Worm (Caenorhabditis elegans) whole organism, L4 larva: Measurements from ENCODE around the gene lido-4.
"Not testable (repeated sequence)": the region's sequence is repeated elsewhere in the genome, so short reads cannot be mapped to it uniquely, and the experiment has no call there.

ENCODE experiments used
- F10B5.3 ChIP-seq: sonication (generic microtip); optimal IDR thresholded peaks from 2 replicates; lab custom pipeline; 2016; ENCODE audit warnings: mild to moderate bottlenecking, missing genetic modification characterization, missing compliant biosample characterization
- F26F4.8 ChIP-seq: fragments of 200-800 bp; sonication (Bioruptor generic); conservative IDR thresholded peaks from 2 replicates; pipeline ENCODE4 v1.3.6; 2022; ENCODE audit warnings: missing genetic modification characterization, missing compliant biosample characterization
- F37D6.2 ChIP-seq: sonication (generic microtip); optimal IDR thresholded peaks from 2 replicates; lab custom pipeline; 2016; ENCODE audit warnings: mild to moderate bottlenecking, missing genetic modification characterization, missing compliant biosample characterization
- F44E2.7 ChIP-seq: fragments of 200-800 bp; sonication (Bioruptor generic); IDR thresholded peaks from 2 replicates; pipeline ENCODE4 v2.1.2; 2022; ENCODE audit warnings: missing genetic modification characterization, missing compliant biosample characterization
- F49E8.2 ChIP-seq: sonication (generic microtip); optimal IDR thresholded peaks from 2 replicates; lab custom pipeline; 2016; ENCODE audit warnings: missing compliant biosample characterization, mild to moderate bottlenecking, missing genetic modification characterization, borderline replicate concordance
- R02D3.7 ChIP-seq: fragments of 150-350 bp; sonication (generic microtip); optimal IDR thresholded peaks from 3 replicates; lab custom pipeline; 2014; ENCODE audit warnings: missing biosample characterization, missing genetic modification characterization
- T20F7.1 ChIP-seq: fragments of 200-800 bp; sonication (Bioruptor generic); optimal IDR thresholded peaks from 2 replicates; lab custom pipeline; 2018; ENCODE audit warnings: mild to moderate bottlenecking, missing genetic modification characterization, missing compliant biosample characterization
- Y105C5A.15 ChIP-seq: fragments of 200-800 bp; sonication (Bioruptor generic); IDR thresholded peaks from 2 replicates; pipeline ENCODE4 v1.3.6; 2022; ENCODE audit warnings: missing genetic modification characterization, missing compliant biosample characterization
- Y75B8A.6 ChIP-seq: fragments of 200-800 bp; sonication (Bioruptor generic); IDR thresholded peaks from 2 replicates; pipeline ENCODE4 v1.3.6; 2022; ENCODE audit warnings: missing genetic modification reagents, missing genetic modification characterization, missing compliant biosample characterization
- ZK546.5 ChIP-seq, 2 experiments: sonication (generic microtip); optimal IDR thresholded peaks; 2 replicates each; lab custom pipeline; 2017; ENCODE audit warnings: missing biosample characterization in 2 of 2, missing genetic modification characterization in 2 of 2
- attf-4 ChIP-seq: sonication (generic microtip); optimal IDR thresholded peaks from 3 replicates; lab custom pipeline; 2017; ENCODE audit warnings: missing biosample characterization, missing genetic modification characterization
- ceh-32 ChIP-seq: sonication (generic microtip); optimal IDR thresholded peaks from 2 replicates; lab custom pipeline; 2016; ENCODE audit warnings: mild to moderate bottlenecking, missing genetic modification characterization, missing compliant biosample characterization; ENCODE audit not compliant: poor library complexity
- ceh-44 ChIP-seq: fragments of 200-800 bp; sonication (Bioruptor generic); IDR thresholded peaks from 2 replicates; pipeline ENCODE4 v1.3.6; 2022; ENCODE audit warnings: missing genetic modification reagents, missing genetic modification characterization, missing compliant biosample characterization
- ceh-62 ChIP-seq: sonication (generic microtip); optimal IDR thresholded peaks from 2 replicates; lab custom pipeline; 2017; ENCODE audit warnings: missing biosample characterization, missing genetic modification characterization
- daf-16 ChIP-seq, 3 experiments: sonication (generic microtip); optimal IDR thresholded peaks; 2 replicates each; lab custom pipeline; 2016 to 2017; ENCODE audit warnings: missing genetic modification characterization in 3 of 3, missing genetic modification reagents in 3 of 3, mild to moderate bottlenecking in 2 of 3, missing compliant biosample characterization in 2 of 3, missing biosample characterization in 1 of 3, moderate library complexity in 1 of 3
- dmd-6 ChIP-seq: fragments of 200-800 bp; sonication (Bioruptor generic); IDR thresholded peaks from 2 replicates; pipeline ENCODE4 v1.3.6; 2022; ENCODE audit warnings: missing genetic modification reagents, missing genetic modification characterization, missing compliant biosample characterization
- dmd-8 ChIP-seq: fragments of 200-800 bp; sonication (Bioruptor generic); IDR thresholded peaks from 2 replicates; pipeline ENCODE4 v1.3.6; 2022; ENCODE audit warnings: missing genetic modification characterization, missing compliant biosample characterization
- dve-1 ChIP-seq: sonication (generic microtip); optimal IDR thresholded peaks from 2 replicates; lab custom pipeline; 2017; ENCODE audit warnings: antibody characterized with exemption, mild to moderate bottlenecking, missing genetic modification characterization, missing compliant biosample characterization; ENCODE audit not compliant: insufficient read depth
- egl-27 ChIP-seq: sonication (generic microtip); optimal IDR thresholded peaks from 3 replicates; lab custom pipeline; 2017; ENCODE audit warnings: missing biosample characterization, missing genetic modification reagents, missing genetic modification characterization
- fkh-10 ChIP-seq: fragments of 150-350 bp; optimal IDR thresholded peaks from 2 replicates; lab custom pipeline; 2014; ENCODE audit warnings: missing biosample characterization, missing genetic modification reagents, missing genetic modification characterization
- fos-1 ChIP-seq: fragments of 150-350 bp; optimal IDR thresholded peaks from 2 replicates; lab custom pipeline; 2014; ENCODE audit warnings: missing biosample characterization, missing genetic modification characterization
- gei-8 ChIP-seq: fragments of 200-800 bp; sonication (Bioruptor generic); optimal IDR thresholded peaks from 2 replicates; lab custom pipeline; 2018; ENCODE audit warnings: mild to moderate bottlenecking, missing genetic modification characterization, missing compliant biosample characterization
- hif-1 ChIP-seq, 2 experiments: sonication (generic microtip); optimal IDR thresholded peaks; 2 replicates each; lab custom pipeline; 2016 to 2017; ENCODE audit warnings: missing compliant biosample characterization in 2 of 2, missing genetic modification characterization in 2 of 2, missing genetic modification reagents in 2 of 2, missing genotype in 2 of 2, mild to moderate bottlenecking in 1 of 2
- hmg-1.1 ChIP-seq: fragments of 200-800 bp; sonication (Bioruptor generic); IDR thresholded peaks from 2 replicates; pipeline ENCODE4 v1.3.6; 2022; ENCODE audit warnings: missing genetic modification reagents, missing genetic modification characterization, missing compliant biosample characterization
- lim-7 ChIP-seq: fragments of 200-800 bp; sonication (Bioruptor generic); IDR thresholded peaks from 2 replicates; pipeline ENCODE4 v1.3.6; 2022; ENCODE audit warnings: missing genetic modification characterization, missing compliant biosample characterization
- lin-1 ChIP-seq: fragments of 200-800 bp; sonication (Bioruptor generic); IDR thresholded peaks from 2 replicates; pipeline ENCODE4 v1.3.6; 2022; ENCODE audit warnings: missing genetic modification reagents, missing genetic modification characterization, missing compliant biosample characterization
- lin-38 ChIP-seq: fragments of 200-800 bp; sonication (Bioruptor generic); IDR thresholded peaks from 2 replicates; pipeline ENCODE4 v1.3.6; 2022; ENCODE audit warnings: missing genetic modification reagents, missing genetic modification characterization, missing compliant biosample characterization
- mdt-29 ChIP-seq: fragments of 200-800 bp; sonication (Bioruptor generic); IDR thresholded peaks from 2 replicates; pipeline ENCODE4 v1.3.6; 2022; ENCODE audit warnings: missing genetic modification reagents, missing genetic modification characterization, missing compliant biosample characterization
- mep-1 ChIP-seq: fragments of 150-350 bp; sonication (generic microtip); optimal IDR thresholded peaks from 3 replicates; lab custom pipeline; 2014; ENCODE audit warnings: missing biosample characterization, missing genetic modification characterization
- nhr-10 ChIP-seq: fragments of 150-350 bp; optimal IDR thresholded peaks from 2 replicates; lab custom pipeline; 2014; ENCODE audit warnings: missing biosample characterization, missing genetic modification characterization
- nhr-102 ChIP-seq: sonication (generic microtip); optimal IDR thresholded peaks from 2 replicates; lab custom pipeline; 2016; ENCODE audit warnings: mild to moderate bottlenecking, missing genetic modification characterization, moderate library complexity, missing compliant biosample characterization
- nhr-41 ChIP-seq: fragments of 200-800 bp; sonication (Bioruptor generic); IDR thresholded peaks from 2 replicates; pipeline ENCODE4 v1.3.6; 2022; ENCODE audit warnings: missing genetic modification reagents, missing genetic modification characterization, missing compliant biosample characterization
- nhr-48 ChIP-seq: sonication (generic microtip); optimal IDR thresholded peaks from 2 replicates; lab custom pipeline; 2016; ENCODE audit warnings: mild to moderate bottlenecking, missing genetic modification characterization, missing compliant biosample characterization
- nhr-76 ChIP-seq: fragments of 150-350 bp; optimal IDR thresholded peaks from 2 replicates; lab custom pipeline; 2014; ENCODE audit warnings: missing biosample characterization, missing genetic modification characterization
- pha-4 ChIP-seq, 2 experiments: fragments of 150-350 bp in 1 of 2; fragments of 200-800 bp in 1 of 2; sonication (Bioruptor generic) in 1 of 2; IDR thresholded peaks in 1 of 2; optimal IDR thresholded peaks in 1 of 2; 2 replicates each; pipeline versions ENCODE4 v1.3.6 to Lab custom; 2014 to 2022; ENCODE audit warnings: missing genetic modification characterization in 2 of 2, missing genetic modification reagents in 2 of 2, missing biosample characterization in 1 of 2, missing compliant biosample characterization in 1 of 2
- pqm-1 ChIP-seq: sonication (generic microtip); optimal IDR thresholded peaks from 2 replicates; lab custom pipeline; 2017; ENCODE audit warnings: missing biosample characterization, missing genetic modification characterization
- saeg-2 ChIP-seq: fragments of 200-800 bp; sonication (Bioruptor generic); IDR thresholded peaks from 2 replicates; pipeline ENCODE4 v1.3.6; 2022; ENCODE audit warnings: missing genetic modification reagents, missing genetic modification characterization, missing compliant biosample characterization
- spr-3 ChIP-seq: fragments of 200-800 bp; sonication (Bioruptor generic); optimal IDR thresholded peaks from 2 replicates; lab custom pipeline; 2018; ENCODE audit warnings: mild to moderate bottlenecking, missing genetic modification characterization, missing compliant biosample characterization
- tra-1 ChIP-seq: fragments of 200-800 bp; sonication (Bioruptor generic); IDR thresholded peaks from 2 replicates; pipeline ENCODE4 v1.3.6; 2022; ENCODE audit warnings: missing genetic modification reagents, missing genetic modification characterization, missing compliant biosample characterization
- unc-130 ChIP-seq: sonication (generic microtip); optimal IDR thresholded peaks from 2 replicates; lab custom pipeline; 2016; ENCODE audit warnings: missing genetic modification reagents, missing genetic modification characterization, missing compliant biosample characterization
- vab-7 ChIP-seq: fragments of 200-800 bp; sonication (Bioruptor generic); IDR thresholded peaks from 2 replicates; pipeline ENCODE4 v1.3.6; 2022; ENCODE audit warnings: missing genetic modification reagents, missing genetic modification characterization, missing compliant biosample characterization
- ztf-11 ChIP-seq: fragments of 150-350 bp; optimal IDR thresholded peaks from 2 replicates; lab custom pipeline; 2014; ENCODE audit warnings: missing biosample characterization, missing genetic modification characterization

lido-4 gene

ce11 chrX:17134427-17134826 lies 26.9 kb upstream of the lido-4 start, which contains the start of gene K09E3.7 (continued):
- TF ChIP-seq lim-7 (no peak), nhr-41 (GFP tag; lab: Robert Waterston, UW) (no peak)

DNA sequence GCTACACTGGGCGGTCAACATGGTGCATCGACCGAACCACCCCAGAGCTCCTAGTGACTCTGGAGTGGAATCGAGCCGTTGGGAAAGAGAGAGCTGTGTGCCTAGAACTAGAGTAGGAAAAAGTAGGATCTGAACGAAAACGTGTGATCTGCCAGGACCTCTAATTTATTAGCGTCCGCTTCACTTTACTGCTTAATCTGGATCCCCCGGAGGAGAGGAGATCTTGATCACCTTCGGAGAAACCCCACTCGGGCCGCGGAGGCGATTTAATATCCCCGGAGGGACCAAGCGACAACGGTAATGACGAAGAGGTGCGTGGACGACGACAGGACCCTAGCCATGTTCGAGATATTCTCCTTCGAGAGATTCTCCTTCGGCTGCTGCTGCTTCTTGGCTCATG lies 9.8 kb upstream of the lido-4 start, which contains the start of gene K09E3.2:
Gene K09E3.2, plus strand, starts transcription at position 301 of the 400 bp plus-strand sequence.
- TF ChIP-seq spr-3; hmg-1.1; daf-16 (GFP tag; optimal IDR thresholded peaks at IDR 0.05; lab: Kevin White, UChicago); daf-16 (tag; optimal IDR thresholded peaks at IDR 0.05; lab: Kevin White, UChicago): not testable (repeated sequence)
- TF ChIP-seq, all 104 proteins: peak for 0; not testable (repeated sequence) for 104

ce11 chrX:17115089-17115488 lies 7.5 kb upstream of the lido-4 start, which contains the start of gene lido-6:
TSS of gene lido-6 (minus strand) at chrX:17115189.
- TF ChIP-seq F26F4.8 (GFP tag; lab: Robert Waterston, UW) = no peak
- TF ChIP-seq lin-38 (GFP tag; lab: Robert Waterston, UW) = no peak
- no peak for TF ChIP-seq tra-1 (GFP tag; lab: Robert Waterston, UW)
- no peak for TF ChIP-seq Y105C5A.15
- no peak for TF ChIP-seq F37D6.2 (tag; lab: Kevin White, UChicago)
- no peak for TF ChIP-seq nhr-10 (tag; lab: Kevin White, UChicago)
- TF ChIP-seq spr-3 = no peak
- TF ChIP-seq lin-1 (GFP tag; lab: Robert Waterston, UW) = no peak
- no peak for TF ChIP-seq ztf-11
- no peak for TF ChIP-seq vab-7 (GFP tag; lab: Robert Waterston, UW)
- TF ChIP-seq F49E8.2 (tag; lab: Kevin White, UChicago) = no peak
- TF ChIP-seq attf-4 (tag; lab: Kevin White, UChicago) = no peak
- TF ChIP-seq mep-1 (tag; lab: Kevin White, UChicago) = no peak
- no peak for TF ChIP-seq dve-1 (tag; lab: Kevin White, UChicago)
- TF ChIP-seq hif-1 (tag; optimal IDR thresholded peaks at IDR 0.05; lab: Kevin White, UChicago) = no peak
- no peak for TF ChIP-seq ceh-62 (tag; lab: Kevin White, UChicago)
- no peak for TF ChIP-seq nhr-76
- TF ChIP-seq F10B5.3 (tag; lab: Kevin White, UChicago) = no peak
- TF ChIP-seq nhr-48 = no peak

DNA sequence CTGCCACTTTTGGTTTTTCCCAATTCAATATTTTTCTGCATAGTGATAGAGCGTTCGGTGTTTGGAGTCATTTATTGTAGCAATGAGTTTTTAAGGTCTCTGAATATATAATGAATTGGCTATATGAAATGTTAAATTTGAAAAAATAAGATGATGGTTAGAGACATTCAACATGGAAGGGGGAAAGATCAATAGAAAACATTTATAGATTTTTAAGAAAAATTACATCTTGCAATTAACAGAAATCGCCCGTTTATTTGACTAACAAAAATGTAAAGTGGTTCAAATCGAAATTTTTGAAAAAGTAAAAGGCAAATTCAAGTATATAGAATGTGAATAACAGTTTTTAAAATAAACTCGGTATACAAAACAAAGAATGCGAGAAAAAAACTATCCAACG lies 3.0 kb upstream of the lido-4 start, which contains the start of gene lido-5:
Gene lido-5, minus strand, starts transcription at position 101 of the 400 bp plus-strand sequence.
- no peak for TF ChIP-seq egl-27 (tag; lab: Kevin White, UChicago)
- no peak for TF ChIP-seq Y75B8A.6
- TF ChIP-seq ceh-32 = no peak
- no peak for TF ChIP-seq ZK546.5 (tag; optimal IDR thresholded peaks at IDR 0.05; lab: Kevin White, UChicago)
- no peak for TF ChIP-seq R02D3.7 (tag; lab: Kevin White, UChicago)
- TF ChIP-seq ceh-44 (GFP tag; lab: Robert Waterston, UW) = no peak
- TF ChIP-seq mdt-29 (GFP tag; lab: Robert Waterston, UW) = no peak
- no peak for TF ChIP-seq F44E2.7 (GFP tag; lab: Robert Waterston, UW)
- TF ChIP-seq pqm-1 = no peak

DNA sequence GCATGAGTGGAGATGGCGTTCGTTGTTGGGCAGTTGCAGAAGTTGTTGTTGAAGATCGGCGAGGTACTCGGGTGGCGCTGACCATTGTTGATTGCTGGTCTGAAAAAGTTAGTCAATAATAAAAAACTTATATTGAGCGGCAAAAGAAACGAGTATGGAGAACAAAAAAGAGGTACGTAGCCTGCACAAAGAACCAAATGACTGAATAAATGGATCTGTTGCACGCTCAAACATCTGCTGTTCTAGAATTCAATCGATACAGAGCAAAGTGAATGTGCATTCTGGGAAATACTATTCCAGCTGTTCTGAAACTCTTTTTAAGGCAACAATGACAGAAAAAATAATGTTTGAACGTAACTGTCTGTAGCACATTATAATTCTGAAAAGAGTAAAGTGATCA lies 6.9 kb downstream of the lido-4 start, which contains the start of gene lido-2:
Gene lido-2, minus strand, starts transcription at position 101 of the 400 bp plus-strand sequence.
- no peak for TF ChIP-seq ceh-44 (GFP tag; lab: Robert Waterston, UW)
- no peak for TF ChIP-seq gei-8 (GFP tag; lab: Kevin White, UChicago)
- no peak for TF ChIP-seq saeg-2 (GFP tag; lab: Robert Waterston, UW)
- no peak for TF ChIP-seq dmd-6 (GFP tag; lab: Robert Waterston, UW)
- TF ChIP-seq fkh-10 = no peak
- no peak for TF ChIP-seq egl-27 (tag; lab: Kevin White, UChicago)
- no peak for TF ChIP-seq fos-1 (tag; lab: Kevin White, UChicago)
- TF ChIP-seq unc-130 (GFP tag; lab: Kevin White, UChicago) = no peak
- TF ChIP-seq nhr-102 = no peak
- no peak for TF ChIP-seq daf-16 (GFP tag; optimal IDR thresholded peaks at IDR 0.05; lab: Kevin White, UChicago)
- no peak for TF ChIP-seq daf-16 (tag; optimal IDR thresholded peaks at IDR 0.05; lab: Kevin White, UChicago)
- no peak for TF ChIP-seq dmd-8 (GFP tag; lab: Robert Waterston, UW)
- TF ChIP-seq nhr-41 (GFP tag; lab: Robert Waterston, UW) = no peak
- no peak for TF ChIP-seq T20F7.1 (GFP tag; lab: Kevin White, UChicago)
- TF ChIP-seq pha-4 (GFP tag; IDR thresholded peaks at IDR 0.05; lab: Robert Waterston, UW) = no peak
- no peak for TF ChIP-seq pha-4 (tag; optimal IDR thresholded peaks at IDR 0.05; lab: Kevin White, UChicago)
- no peak for TF ChIP-seq Y75B8A.6
- TF ChIP-seq ceh-62 (tag; lab: Kevin White, UChicago) = no peak
